Fruit fly (Drosophila melanogaster): ENCODE measurements around the gene CG31445.

The CG31445 gene

dm6 chr3R:29196967-29197611 is 47.5 kb downstream of the CG31445 start, which contains the start of gene CG14515:
Gene CG14515 (plus strand): TSS chr3R:29197556.
- TF ChIP-seq Myc (optimal IDR thresholded peaks at IDR 0.05) (no peak), OdsH (GFP tag; optimal IDR thresholded peaks at IDR 0.05) (no peak), Jra (GFP tag; optimal IDR thresholded peaks at IDR 0.05) (no peak), Sp1 (GFP tag; optimal IDR thresholded peaks at IDR 0.05) (no peak), dl (GFP tag; optimal IDR thresholded peaks at IDR 0.05; ENCODE audit: insufficient read depth in 1 of 2, partially characterized antibody in 2 of 2) (no peak)

- TF ChIP-seq Hr78 (GFP tag; optimal IDR thresholded peaks at IDR 0.05) (no peak), dsf (GFP tag; optimal IDR thresholded peaks at IDR 0.05; ENCODE audit: borderline replicate concordance) (no peak), jim (GFP tag; optimal IDR thresholded peaks at IDR 0.05) (no peak), ey (GFP tag; optimal IDR thresholded peaks at IDR 0.05) (no peak), N (GFP tag; optimal IDR thresholded peaks at IDR 0.05) (no peak), Myc (optimal IDR thresholded peaks at IDR 0.05) (no peak)
These were observed 49.7 kb downstream of the CG31445 start, which contains the start of gene jus for dm6 chr3R:29194957-29195356. Gene jus (minus strand): TSS chr3R:29194994.

DNA sequence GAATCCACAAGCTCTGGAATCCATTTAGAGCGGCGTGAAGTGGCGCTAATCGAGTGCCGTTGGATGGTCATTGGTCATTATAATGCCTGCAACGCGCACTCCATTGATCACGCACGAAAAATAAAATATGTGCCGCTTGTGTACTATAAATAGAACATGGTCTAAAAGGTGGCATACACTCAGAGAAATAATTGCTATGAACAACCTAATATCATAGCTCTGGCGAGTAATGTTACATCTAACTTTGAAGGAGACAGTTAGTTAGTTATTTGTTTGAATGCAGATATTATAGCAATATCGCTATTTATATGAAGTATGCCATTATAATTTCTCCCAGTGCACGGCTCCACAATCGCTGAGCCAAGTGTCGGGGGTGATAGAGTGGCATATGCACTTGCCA is 53.6 kb downstream of the CG31445 start:
- TF ChIP-seq Hr78 (GFP tag; optimal IDR thresholded peaks at IDR 0.05), result no peak
- TF ChIP-seq brk (GFP tag; optimal IDR thresholded peaks at IDR 0.05), result no peak
- no peak for TF ChIP-seq dl (GFP tag; optimal IDR thresholded peaks at IDR 0.05; ENCODE audit: insufficient read depth in 1 of 2, partially characterized antibody in 2 of 2)
- TF ChIP-seq Abd-B (GFP tag; optimal IDR thresholded peaks at IDR 0.05), result no peak
- no peak for TF ChIP-seq usp (GFP tag; optimal IDR thresholded peaks at IDR 0.05)
- TF ChIP-seq Dfd (GFP tag; optimal IDR thresholded peaks at IDR 0.05), result no peak
